Worm (Caenorhabditis elegans) whole organism, late embryonic: ENCODE data around the gene Y11D7A.3.

ENCODE experiments used
- C08G9.2 ChIP-seq: sonication (generic microtip); optimal IDR thresholded peaks from 2 replicates; lab custom pipeline; 2016; ENCODE audit warnings: mild to moderate bottlenecking, missing genetic modification characterization, moderate library complexity, missing compliant biosample characterization
- C38D4.7 ChIP-seq: fragments of 200-800 bp; sonication (Bioruptor generic); optimal IDR thresholded peaks from 2 replicates; lab custom pipeline; 2018; ENCODE audit warnings: mild to moderate bottlenecking, missing genetic modification characterization, moderate library complexity, missing compliant biosample characterization
- K02D7.2 ChIP-seq: sonication (generic microtip); optimal IDR thresholded peaks from 2 replicates; lab custom pipeline; 2017; ENCODE audit warnings: mild to moderate bottlenecking, missing genetic modification characterization, missing compliant biosample characterization
- T23F11.4 ChIP-seq: fragments of 200-800 bp; sonication (Bioruptor generic); optimal IDR thresholded peaks from 2 replicates; lab custom pipeline; 2018; ENCODE audit warnings: mild to moderate bottlenecking, missing genetic modification characterization, missing compliant biosample characterization
- ahr-1 ChIP-seq: sonication (generic microtip); optimal IDR thresholded peaks from 2 replicates; lab custom pipeline; 2016; ENCODE audit warnings: missing genetic modification characterization, missing compliant biosample characterization
- ceh-19 ChIP-seq: fragments of 200-800 bp; sonication (Bioruptor generic); optimal IDR thresholded peaks from 2 replicates; lab custom pipeline; 2018; ENCODE audit warnings: mild to moderate bottlenecking, missing genetic modification characterization, missing compliant biosample characterization
- ceh-2 ChIP-seq: sonication (generic microtip); optimal IDR thresholded peaks from 2 replicates; lab custom pipeline; 2016; ENCODE audit warnings: missing genotype, missing genetic modification characterization, missing compliant biosample characterization
- ceh-22 ChIP-seq: sonication (generic microtip); optimal IDR thresholded peaks from 2 replicates; lab custom pipeline; 2017; ENCODE audit warnings: missing biosample characterization, missing genetic modification characterization
- ceh-30 ChIP-seq: fragments of 150-350 bp; optimal IDR thresholded peaks from 2 replicates; lab custom pipeline; 2014; ENCODE audit warnings: missing biosample characterization, missing genetic modification characterization
- ceh-45 ChIP-seq: fragments of 200-800 bp; sonication (Bioruptor generic); IDR thresholded peaks from 2 replicates; pipeline ENCODE4 v1.3.6; 2022; ENCODE audit warnings: missing genetic modification reagents, missing genetic modification characterization, missing compliant biosample characterization
- ceh-6 ChIP-seq: fragments of 200-800 bp; sonication (Bioruptor generic); optimal IDR thresholded peaks from 2 replicates; lab custom pipeline; 2018; ENCODE audit warnings: mild to moderate bottlenecking, missing genetic modification characterization, missing compliant biosample characterization
- elt-2 ChIP-seq: sonication (generic microtip); optimal IDR thresholded peaks from 2 replicates; lab custom pipeline; 2016; ENCODE audit warnings: missing genetic modification reagents, missing genetic modification characterization, missing compliant biosample characterization
- ets-4 ChIP-seq: sonication (generic microtip); optimal IDR thresholded peaks from 2 replicates; lab custom pipeline; 2016; ENCODE audit warnings: missing genetic modification characterization, missing compliant biosample characterization
- fax-1 ChIP-seq: sonication (generic microtip); optimal IDR thresholded peaks from 2 replicates; lab custom pipeline; 2016; ENCODE audit warnings: missing genotype, missing genetic modification characterization, missing compliant biosample characterization
- fkh-6 ChIP-seq: sonication (generic microtip); optimal IDR thresholded peaks from 2 replicates; lab custom pipeline; 2016; ENCODE audit warnings: missing genetic modification characterization, missing compliant biosample characterization
- gmeb-2 ChIP-seq: sonication (generic microtip); optimal IDR thresholded peaks from 2 replicates; lab custom pipeline; 2016; ENCODE audit warnings: missing genetic modification characterization, inconsistent platforms, missing compliant biosample characterization
- hlh-13 ChIP-seq: fragments of 200-800 bp; sonication (Bioruptor generic); optimal IDR thresholded peaks from 2 replicates; lab custom pipeline; 2018; ENCODE audit warnings: mild to moderate bottlenecking, missing genetic modification characterization, missing compliant biosample characterization
- hlh-15 ChIP-seq: sonication (generic microtip); optimal IDR thresholded peaks from 2 replicates; lab custom pipeline; 2016; ENCODE audit warnings: missing genetic modification characterization, missing compliant biosample characterization
- hlh-30 ChIP-seq: sonication (generic microtip); optimal IDR thresholded peaks from 2 replicates; lab custom pipeline; 2017; ENCODE audit warnings: antibody characterized with exemption, missing genetic modification characterization, missing compliant biosample characterization; ENCODE audit not compliant: insufficient read depth
- hlh-8 ChIP-seq: sonication (generic microtip); optimal IDR thresholded peaks from 2 replicates; lab custom pipeline; 2016; ENCODE audit warnings: missing genotype, missing genetic modification characterization, missing compliant biosample characterization
- lim-6 ChIP-seq: sonication (generic microtip); optimal IDR thresholded peaks from 2 replicates; lab custom pipeline; 2016; ENCODE audit warnings: missing genetic modification characterization, missing compliant biosample characterization
- mec-3 ChIP-seq: sonication (generic microtip); optimal IDR thresholded peaks from 2 replicates; lab custom pipeline; 2016; ENCODE audit warnings: borderline replicate concordance, missing genetic modification characterization, missing compliant biosample characterization
- nhr-11 ChIP-seq: fragments of 150-350 bp; optimal IDR thresholded peaks from 2 replicates; lab custom pipeline; 2014; ENCODE audit warnings: missing biosample characterization, missing genetic modification characterization
- nhr-232 ChIP-seq: sonication (generic microtip); optimal IDR thresholded peaks from 2 replicates; lab custom pipeline; 2016; ENCODE audit warnings: missing genetic modification characterization, missing compliant biosample characterization
- npax-4 ChIP-seq: sonication (generic microtip); optimal IDR thresholded peaks from 2 replicates; lab custom pipeline; 2016; ENCODE audit warnings: missing genetic modification characterization, missing compliant biosample characterization
- odd-2 ChIP-seq: sonication (generic microtip); optimal IDR thresholded peaks from 2 replicates; lab custom pipeline; 2017; ENCODE audit warnings: antibody characterized with exemption, mild to moderate bottlenecking, missing genetic modification characterization, missing compliant biosample characterization
- pag-3 ChIP-seq: sonication (generic microtip); optimal IDR thresholded peaks from 2 replicates; lab custom pipeline; 2016; ENCODE audit warnings: missing compliant biosample characterization, missing genetic modification characterization, borderline replicate concordance
- pax-1 ChIP-seq: fragments of 150-350 bp; optimal IDR thresholded peaks from 2 replicates; lab custom pipeline; 2014; ENCODE audit warnings: missing biosample characterization, missing genetic modification characterization
- pha-2 ChIP-seq: sonication (generic microtip); optimal IDR thresholded peaks from 2 replicates; lab custom pipeline; 2017; ENCODE audit warnings: mild to moderate bottlenecking, missing genetic modification characterization, missing compliant biosample characterization
- pqm-1 ChIP-seq: sonication (generic microtip); optimal IDR thresholded peaks from 2 replicates; lab custom pipeline; 2016; ENCODE audit warnings: missing genetic modification characterization, missing compliant biosample characterization
- ref-2 ChIP-seq: sonication (generic microtip); optimal IDR thresholded peaks from 2 replicates; lab custom pipeline; 2016; ENCODE audit warnings: missing genetic modification characterization, missing compliant biosample characterization
- sox-2 ChIP-seq: fragments of 200-800 bp; sonication (Bioruptor generic); IDR thresholded peaks from 2 replicates; pipeline ENCODE4 v1.3.6; 2022; ENCODE audit warnings: missing genetic modification reagents, missing genetic modification characterization, missing compliant biosample characterization
- syd-9 ChIP-seq: sonication (generic microtip); optimal IDR thresholded peaks from 2 replicates; lab custom pipeline; 2016; ENCODE audit warnings: mild to moderate bottlenecking, missing genetic modification characterization, moderate library complexity, missing compliant biosample characterization
- tbx-7 ChIP-seq: sonication (generic microtip); optimal IDR thresholded peaks from 2 replicates; lab custom pipeline; 2016; ENCODE audit warnings: missing genotype, missing genetic modification characterization, missing compliant biosample characterization
- unc-3 ChIP-seq, 2 experiments: fragments of 200-800 bp in 1 of 2; sonication (Bioruptor generic) in 1 of 2; sonication (generic microtip) in 1 of 2; conservative IDR thresholded peaks in 1 of 2; optimal IDR thresholded peaks in 1 of 2; 2 replicates each; pipeline versions ENCODE4 v1.3.6 to Lab custom; 2016 to 2022; ENCODE audit warnings: missing compliant biosample characterization in 2 of 2, missing genetic modification characterization in 2 of 2, missing genetic modification reagents in 1 of 2
- unc-42 ChIP-seq: sonication (generic microtip); optimal IDR thresholded peaks from 2 replicates; lab custom pipeline; 2016; ENCODE audit warnings: missing genotype, missing genetic modification characterization, missing compliant biosample characterization
- unc-55 ChIP-seq: sonication (generic microtip); optimal IDR thresholded peaks from 2 replicates; lab custom pipeline; 2017; ENCODE audit warnings: missing biosample characterization, missing genetic modification reagents, missing genetic modification characterization
- zip-5 ChIP-seq: sonication (generic microtip); optimal IDR thresholded peaks from 2 replicates; lab custom pipeline; 2016; ENCODE audit warnings: missing genetic modification characterization, missing compliant biosample characterization

Y11D7A.3 gene

ce11 chrIV:9224825-9225224 lies 8.1 kb upstream of the Y11D7A.3 start, which contains the start of gene C46C2.3:
TSS of gene C46C2.3 (plus strand) at chrIV:9225125.
- TF ChIP-seq odd-2 (tag; lab: Kevin White, UChicago) (no peak), ceh-19 (GFP tag; lab: Kevin White, UChicago) (no peak)

DNA sequence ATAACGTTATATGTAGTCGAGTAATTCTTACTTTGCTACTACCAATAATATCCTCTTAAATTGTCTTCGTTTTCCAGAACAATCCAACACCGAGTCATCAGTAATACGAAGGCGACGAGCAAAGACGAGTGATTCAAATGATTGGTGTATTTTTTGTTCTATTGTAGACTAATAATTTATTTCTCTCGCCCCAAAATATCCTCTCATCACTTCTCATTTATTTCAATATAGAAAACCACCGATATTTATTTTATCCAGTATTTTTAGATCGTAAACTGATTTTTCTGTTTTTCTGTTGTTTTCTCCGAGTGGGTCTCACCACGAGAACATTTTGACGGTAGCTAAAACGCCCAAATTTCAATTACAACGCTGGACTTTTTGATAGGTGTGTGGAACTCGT lies 5.2 kb upstream of the Y11D7A.3 start:
- TF ChIP-seq gmeb-2 (tag; lab: Kevin White, UChicago), result no peak
- no peak for TF ChIP-seq sox-2 (GFP tag; lab: Robert Waterston, UW)
- TF ChIP-seq pqm-1 (tag; lab: Kevin White, UChicago), result no peak
- no peak for TF ChIP-seq ref-2 (tag; lab: Kevin White, UChicago)
- no peak for TF ChIP-seq hlh-15
- no peak for TF ChIP-seq ceh-22 (tag; lab: Kevin White, UChicago)
- no peak for TF ChIP-seq pha-2 (tag; lab: Kevin White, UChicago)
- no peak for TF ChIP-seq hlh-13
- no peak for TF ChIP-seq pag-3 (tag; lab: Kevin White, UChicago)
- no peak for TF ChIP-seq hlh-8 (tag; lab: Kevin White, UChicago)
- TF ChIP-seq nhr-11 (tag; lab: Kevin White, UChicago), result no peak
- no peak for TF ChIP-seq ceh-2
- TF ChIP-seq fax-1 (tag; lab: Kevin White, UChicago), result no peak

DNA sequence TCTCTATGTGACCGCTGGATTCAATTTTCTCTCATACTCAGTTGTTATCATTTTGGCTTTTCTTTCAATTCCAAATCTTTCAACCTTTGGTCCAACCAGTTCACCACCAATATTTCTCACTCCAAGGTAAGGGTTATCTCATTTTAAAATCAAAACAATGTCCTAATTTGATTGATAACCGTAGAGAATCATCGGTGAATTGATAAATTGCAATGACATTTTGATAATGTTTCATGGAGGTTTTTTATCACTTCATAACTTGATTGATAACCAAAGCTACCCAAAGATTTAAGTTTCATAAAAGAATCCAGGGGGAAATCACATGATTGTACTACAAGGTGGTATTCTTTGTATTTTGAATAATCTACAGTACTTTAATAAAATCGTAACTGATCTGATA lies 6.3 kb downstream of the Y11D7A.3 start:
- TF ChIP-seq elt-2 (tag; lab: Kevin White, UChicago) (peak; percentile 49), gmeb-2 (tag; lab: Kevin White, UChicago) (no peak)
- TF ChIP-seq, all 69 proteins: peak for 1

ce11 chrIV:9243670-9244069 lies 10.8 kb downstream of the Y11D7A.3 start, which contains the start of gene rab-28:
TSS of gene rab-28 (minus strand) at chrIV:9244012.
- TF ChIP-seq tbx-7 (no peak), syd-9 (no peak), hlh-13 (no peak), unc-3 (GFP tag; conservative IDR thresholded peaks at IDR 0.05; lab: Robert Waterston, UW) (no peak), unc-3 (tag; optimal IDR thresholded peaks at IDR 0.05; lab: Kevin White, UChicago) (no peak), fax-1 (tag; lab: Kevin White, UChicago) (no peak), unc-55 (no peak), hlh-30 (no peak), npax-4 (tag; lab: Kevin White, UChicago) (no peak), ref-2 (tag; lab: Kevin White, UChicago) (no peak), nhr-232 (no peak), C08G9.2 (tag; lab: Kevin White, UChicago) (no peak), K02D7.2 (tag; lab: Kevin White, UChicago) (no peak)
- TF ChIP-seq, all 69 proteins: peak for 0

DNA sequence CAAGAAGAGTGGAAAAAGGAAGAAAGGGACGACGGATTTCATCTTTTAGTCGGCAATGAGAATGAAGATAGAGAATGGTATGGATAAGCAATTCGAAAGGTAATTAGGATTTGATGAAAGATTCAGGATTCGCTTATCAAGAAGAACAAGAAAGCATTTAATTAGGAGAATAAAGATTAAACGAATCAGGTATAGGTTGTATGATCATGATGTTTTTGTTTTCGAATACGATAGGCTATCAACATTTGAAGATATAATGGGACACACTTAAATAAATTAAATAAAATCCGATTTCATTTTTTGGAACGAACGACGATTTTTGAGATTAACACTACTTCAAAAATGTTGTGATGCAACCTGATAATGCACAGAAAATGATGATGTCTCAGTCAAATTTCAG lies 12.5 kb downstream of the Y11D7A.3 start, which contains the start of gene Y11D7A.5:
Gene Y11D7A.5 (minus strand): TSS at position 101 of the 400 bp plus-strand sequence.
- no peak for TF ChIP-seq unc-42 (tag; lab: Kevin White, UChicago)
- no peak for TF ChIP-seq unc-3 (GFP tag; conservative IDR thresholded peaks at IDR 0.05; lab: Robert Waterston, UW)
- no peak for TF ChIP-seq unc-3 (tag; optimal IDR thresholded peaks at IDR 0.05; lab: Kevin White, UChicago)
- TF ChIP-seq fkh-6 (tag; lab: Kevin White, UChicago), result no peak
- TF ChIP-seq pax-1 (tag; lab: Kevin White, UChicago), result no peak
- no peak for TF ChIP-seq C08G9.2 (tag; lab: Kevin White, UChicago)
- no peak for TF ChIP-seq fax-1 (tag; lab: Kevin White, UChicago)
- TF ChIP-seq ets-4 (tag; lab: Kevin White, UChicago), result no peak
- no peak for TF ChIP-seq lim-6
- no peak for TF ChIP-seq C38D4.7
- no peak for TF ChIP-seq T23F11.4
- TF ChIP-seq ahr-1 (tag; lab: Kevin White, UChicago), result no peak
- TF ChIP-seq pha-2 (tag; lab: Kevin White, UChicago), result no peak
- TF ChIP-seq zip-5 (tag; lab: Kevin White, UChicago), result no peak
- no peak for TF ChIP-seq ceh-30 (tag; lab: Kevin White, UChicago)
- no peak for TF ChIP-seq nhr-11 (tag; lab: Kevin White, UChicago)
- TF ChIP-seq mec-3, result no peak
- no peak for TF ChIP-seq sox-2 (GFP tag; lab: Robert Waterston, UW)
- no peak for TF ChIP-seq ceh-45 (GFP tag; lab: Robert Waterston, UW)
- no peak for TF ChIP-seq ceh-6 (GFP tag; lab: Kevin White, UChicago)
- TF ChIP-seq ceh-2, result no peak
